Worm (Caenorhabditis elegans) whole organism, L2 larva: ENCODE results near the gene T05A8.11.

Source experiments
- C34F6.9 ChIP-seq: fragments of 150-350 bp; optimal IDR thresholded peaks from 2 replicates; lab custom pipeline; 2014; ENCODE audit warnings: missing biosample characterization, missing genetic modification characterization
- F13H6.1 ChIP-seq: sonication (generic microtip); optimal IDR thresholded peaks from 2 replicates; lab custom pipeline; 2016; ENCODE audit warnings: missing genetic modification characterization, missing compliant biosample characterization
- R02D3.7 ChIP-seq: fragments of 150-350 bp; optimal IDR thresholded peaks from 2 replicates; lab custom pipeline; 2014; ENCODE audit warnings: missing biosample characterization, missing genetic modification characterization
- Y55F3AM.14 ChIP-seq: fragments of 200-800 bp; sonication (Bioruptor generic); optimal IDR thresholded peaks from 2 replicates; lab custom pipeline; 2018; ENCODE audit warnings: mild to moderate bottlenecking, missing genetic modification characterization, missing compliant biosample characterization
- ZK546.5 ChIP-seq: sonication (generic microtip); optimal IDR thresholded peaks from 2 replicates; lab custom pipeline; 2017; ENCODE audit warnings: missing biosample characterization, missing genetic modification characterization
- alr-1 ChIP-seq: fragments of 150-350 bp; optimal IDR thresholded peaks from 2 replicates; lab custom pipeline; 2014; ENCODE audit warnings: missing biosample characterization, missing genetic modification characterization
- aly-2 ChIP-seq: fragments of 150-350 bp; optimal IDR thresholded peaks from 2 replicates; lab custom pipeline; 2014; ENCODE audit warnings: missing biosample characterization, missing genetic modification characterization
- ama-1 ChIP-seq: fragments of 150-350 bp; optimal IDR thresholded peaks from 2 replicates; lab custom pipeline; 2018; ENCODE audit warnings: inconsistent platforms
- blmp-1 ChIP-seq: sonication (generic microtip); optimal IDR thresholded peaks from 2 replicates; lab custom pipeline; 2017; ENCODE audit warnings: missing genetic modification characterization, mild to moderate bottlenecking, missing compliant biosample characterization, antibody characterized with exemption, moderate library complexity; ENCODE audit not compliant: insufficient read depth
- crh-2 ChIP-seq: sonication (generic microtip); optimal IDR thresholded peaks from 2 replicates; lab custom pipeline; 2017; ENCODE audit warnings: missing biosample characterization, missing genetic modification characterization
- egl-27 ChIP-seq: sonication (generic microtip); optimal IDR thresholded peaks from 3 replicates; lab custom pipeline; 2017; ENCODE audit warnings: missing biosample characterization, missing genetic modification reagents, missing genetic modification characterization
- elt-3 ChIP-seq: sonication (generic microtip); optimal IDR thresholded peaks from 2 replicates; lab custom pipeline; 2017; ENCODE audit warnings: missing biosample characterization, missing genetic modification characterization
- gmeb-1 ChIP-seq: fragments of 150-350 bp; optimal IDR thresholded peaks from 2 replicates; lab custom pipeline; 2014; ENCODE audit warnings: missing biosample characterization, missing genetic modification characterization
- lin-11 ChIP-seq: fragments of 150-350 bp; sonication (generic microtip); optimal IDR thresholded peaks from 2 replicates; lab custom pipeline; 2014; ENCODE audit warnings: missing biosample characterization, missing genetic modification characterization, inconsistent platforms, mixed read lengths
- lin-13 ChIP-seq: fragments of 150-350 bp; optimal IDR thresholded peaks from 2 replicates; lab custom pipeline; 2014; ENCODE audit warnings: missing biosample characterization, missing genetic modification reagents, missing genetic modification characterization
- mab-5 ChIP-seq: fragments of 150-350 bp; optimal IDR thresholded peaks from 2 replicates; lab custom pipeline; 2014; ENCODE audit warnings: missing biosample characterization, missing genetic modification characterization
- mbf-1 ChIP-seq: sonication (generic microtip); optimal IDR thresholded peaks from 2 replicates; lab custom pipeline; 2017; ENCODE audit warnings: missing biosample characterization, missing genetic modification characterization
- mdl-1 ChIP-seq, 2 experiments: fragments of 150-350 bp in 1 of 2; sonication (generic microtip) in 1 of 2; optimal IDR thresholded peaks; 2 replicates each; lab custom pipeline; 2017; ENCODE audit warnings: missing biosample characterization in 2 of 2, missing genetic modification characterization in 2 of 2
- nhr-10 ChIP-seq: sonication (generic microtip); optimal IDR thresholded peaks from 2 replicates; lab custom pipeline; 2017; ENCODE audit warnings: missing biosample characterization, missing genetic modification characterization
- nhr-129 ChIP-seq: fragments of 150-350 bp; optimal IDR thresholded peaks from 2 replicates; lab custom pipeline; 2014; ENCODE audit warnings: missing biosample characterization, missing genetic modification characterization
- nhr-23 ChIP-seq: fragments of 150-350 bp; optimal IDR thresholded peaks from 2 replicates; lab custom pipeline; 2014; ENCODE audit warnings: missing biosample characterization, missing genetic modification reagents, missing genetic modification characterization
- nhr-237 ChIP-seq: fragments of 150-350 bp; optimal IDR thresholded peaks from 2 replicates; lab custom pipeline; 2014; ENCODE audit warnings: missing biosample characterization, missing genetic modification characterization
- nhr-6 ChIP-seq: fragments of 150-350 bp; optimal IDR thresholded peaks from 2 replicates; lab custom pipeline; 2014; ENCODE audit warnings: missing biosample characterization, missing genetic modification characterization
- sem-4 ChIP-seq: fragments of 150-350 bp; optimal IDR thresholded peaks from 2 replicates; lab custom pipeline; 2014; ENCODE audit warnings: missing biosample characterization, missing genetic modification reagents, missing genetic modification characterization
- skn-1 ChIP-seq: sonication (generic microtip); optimal IDR thresholded peaks from 2 replicates; lab custom pipeline; 2017; ENCODE audit warnings: missing biosample characterization, missing genetic modification characterization
- sma-3 ChIP-seq: sonication (generic microtip); optimal IDR thresholded peaks from 2 replicates; lab custom pipeline; 2016; ENCODE audit warnings: missing genetic modification reagents, missing genetic modification characterization, missing compliant biosample characterization
- sma-9 ChIP-seq, 2 experiments: fragments of 150-350 bp in 1 of 2; sonication (generic microtip) in 1 of 2; optimal IDR thresholded peaks; 2 replicates each; lab custom pipeline; 2014 to 2016; ENCODE audit warnings: missing genetic modification characterization in 2 of 2, mild to moderate bottlenecking in 1 of 2, missing biosample characterization in 1 of 2, missing compliant biosample characterization in 1 of 2, missing genetic modification reagents in 1 of 2, moderate library complexity in 1 of 2
- snpc-4 ChIP-seq: fragments of 150-350 bp; optimal IDR thresholded peaks from 2 replicates; lab custom pipeline; 2014; ENCODE audit warnings: missing biosample characterization, missing genetic modification characterization
- unc-39 ChIP-seq: fragments of 150-350 bp; optimal IDR thresholded peaks from 2 replicates; lab custom pipeline; 2014; ENCODE audit warnings: missing biosample characterization, missing genetic modification characterization
- unc-55 ChIP-seq: fragments of 150-350 bp; sonication (generic microtip); optimal IDR thresholded peaks from 3 replicates; lab custom pipeline; 2014; ENCODE audit warnings: missing biosample characterization, missing genetic modification reagents, missing genetic modification characterization
- unc-62 ChIP-seq: fragments of 150-350 bp; optimal IDR thresholded peaks from 2 replicates; lab custom pipeline; 2014; ENCODE audit warnings: missing biosample characterization, missing genetic modification reagents, missing genetic modification characterization
- ztf-1 ChIP-seq: fragments of 200-800 bp; sonication (Bioruptor generic); conservative IDR thresholded peaks from 2 replicates; pipeline ENCODE4 v1.3.6; 2022; ENCODE audit warnings: missing genetic modification characterization, missing compliant biosample characterization
- ztf-4 ChIP-seq: fragments of 150-350 bp; optimal IDR thresholded peaks from 2 replicates; lab custom pipeline; 2014; ENCODE audit warnings: missing biosample characterization, missing genetic modification characterization

T05A8.11 gene

DNA sequence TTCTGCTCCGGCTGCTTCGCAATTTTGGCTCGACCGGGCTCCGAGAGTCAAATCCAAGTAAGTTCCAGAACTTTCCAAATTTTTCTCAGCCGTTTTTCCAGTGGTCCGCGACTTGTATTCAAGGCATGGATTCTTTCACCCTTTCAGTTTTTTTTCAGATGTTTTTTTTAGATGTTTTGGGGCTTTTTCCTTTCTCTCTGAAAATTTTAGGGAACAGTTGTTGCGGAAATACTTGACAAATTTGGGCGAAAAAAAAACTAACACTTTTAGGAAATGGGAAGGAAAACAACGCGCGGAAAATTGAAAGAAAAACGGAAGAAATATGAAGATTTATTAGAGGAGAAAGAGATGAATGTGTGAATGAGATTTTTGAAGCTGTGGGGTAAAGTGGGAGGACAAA, at the start of gene T05A8.11, which contains the start of gene nep-2:
Gene T05A8.11 (minus strand): TSS at position 101 of the 400 bp plus-strand sequence.
Gene nep-2 (minus strand): TSS at position 192 of the 400 bp plus-strand sequence.
- TF ChIP-seq unc-55 (no peak), ZK546.5 (tag; lab: Kevin White, UChicago) (no peak), R02D3.7 (tag; lab: Kevin White, UChicago) (no peak)

DNA sequence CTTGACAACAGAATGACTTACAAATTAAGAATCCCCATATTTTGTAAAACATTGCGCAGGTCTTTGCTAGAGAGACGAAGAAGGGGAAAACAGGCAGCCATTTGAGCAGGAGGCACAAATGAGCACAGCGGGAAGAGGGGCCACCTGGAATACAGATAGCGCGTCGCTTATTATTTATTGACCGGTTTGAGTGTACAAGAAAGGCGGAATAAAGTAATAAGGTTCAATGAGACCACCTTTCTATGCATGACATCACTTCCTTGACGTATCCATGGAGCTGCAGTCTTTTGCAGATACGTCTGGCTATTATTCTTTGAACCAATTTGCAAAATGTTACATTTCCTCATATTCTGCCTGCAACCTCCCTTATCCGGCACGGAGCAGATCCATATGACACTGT, 49.4 kb upstream of the T05A8.11 start, which contains the start of gene fbxb-111:
Gene fbxb-111 (minus strand): TSS at position 101 of the 400 bp plus-strand sequence.
- no peak for TF ChIP-seq unc-62 (GFP tag; lab: Kevin White, UChicago)
- TF ChIP-seq sma-9 (GFP tag; optimal IDR thresholded peaks at IDR 0.05; lab: Kevin White, UChicago), result no peak
- TF ChIP-seq sma-9 (tag; optimal IDR thresholded peaks at IDR 0.05; lab: Kevin White, UChicago), result no peak
- TF ChIP-seq unc-39 (tag; lab: Kevin White, UChicago), result no peak
- no peak for TF ChIP-seq lin-13 (GFP tag; lab: Kevin White, UChicago)
- no peak for TF ChIP-seq blmp-1
- TF ChIP-seq F13H6.1 (tag; lab: Kevin White, UChicago), result no peak
- TF ChIP-seq, all 48 proteins: peak for 0

DNA sequence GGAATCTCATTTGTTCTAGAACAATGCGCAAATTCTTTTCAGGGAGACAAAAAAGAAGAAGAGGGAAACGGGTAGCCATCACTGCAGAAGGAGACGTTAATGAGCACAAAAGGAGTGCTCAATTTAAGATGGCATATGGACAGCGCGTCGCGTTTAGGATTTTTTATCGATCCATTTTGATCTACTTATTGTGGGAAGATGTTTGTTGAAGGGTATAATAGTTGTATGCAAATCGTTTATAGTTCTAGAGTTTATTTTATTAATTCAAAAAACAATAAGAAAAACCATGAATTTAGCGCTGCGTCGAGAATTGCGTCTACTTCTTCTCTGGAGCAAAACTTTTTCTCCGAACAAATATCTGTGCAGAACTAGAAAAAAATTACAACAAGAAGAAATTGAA, 48.1 kb upstream of the T05A8.11 start, which contains the start of gene sdz-9:
Gene sdz-9 (minus strand): TSS at position 101 of the 400 bp plus-strand sequence.
- TF ChIP-seq ztf-4 (no peak), nhr-10 (no peak)

DNA sequence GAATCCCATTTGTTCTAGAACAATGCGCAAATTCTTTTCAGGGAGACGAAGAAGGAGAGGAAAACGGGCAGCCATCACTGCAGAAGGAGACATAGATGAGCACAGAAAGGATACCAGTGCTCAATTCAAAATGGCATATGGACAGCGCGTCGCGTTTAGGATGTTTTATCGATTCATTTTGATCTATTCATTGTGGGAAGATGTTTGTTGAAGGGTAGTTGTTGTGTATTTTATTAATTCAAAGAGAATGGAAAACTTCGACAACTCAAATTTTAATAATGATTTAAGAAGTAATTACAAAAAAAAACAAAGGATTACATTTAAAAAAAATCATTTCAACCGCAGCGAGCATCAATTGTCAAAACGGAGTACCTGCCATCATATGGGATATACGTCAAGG, 46.7 kb upstream of the T05A8.11 start, which contains the start of gene sdz-10:
Gene sdz-10 (minus strand): TSS at position 101 of the 400 bp plus-strand sequence.
- no peak for TF ChIP-seq sem-4 (tag; lab: Kevin White, UChicago)
- no peak for TF ChIP-seq lin-13 (GFP tag; lab: Kevin White, UChicago)
- no peak for TF ChIP-seq skn-1 (tag; lab: Kevin White, UChicago)
- no peak for TF ChIP-seq egl-27 (tag; lab: Kevin White, UChicago)
- TF ChIP-seq alr-1 (tag; lab: Kevin White, UChicago), result no peak
- TF ChIP-seq C34F6.9 (tag; lab: Kevin White, UChicago), result no peak
- TF ChIP-seq ztf-1 (GFP tag; lab: Robert Waterston, UW), result no peak
- TF ChIP-seq unc-62 (GFP tag; lab: Kevin White, UChicago), result no peak
- no peak for TF ChIP-seq elt-3 (tag; lab: Kevin White, UChicago)
- TF ChIP-seq nhr-237 (tag; lab: Kevin White, UChicago), result no peak
- TF ChIP-seq ama-1 (lab: Kevin White, UChicago), result no peak
- no peak for TF ChIP-seq mdl-1 (tag; optimal IDR thresholded peaks at IDR 0.05; lab: Kevin White, UChicago)
- no peak for TF ChIP-seq Y55F3AM.14 (GFP tag; lab: Kevin White, UChicago)
- TF ChIP-seq unc-55, result no peak
- no peak for TF ChIP-seq nhr-129
- TF ChIP-seq crh-2 (tag; lab: Kevin White, UChicago), result no peak

DNA sequence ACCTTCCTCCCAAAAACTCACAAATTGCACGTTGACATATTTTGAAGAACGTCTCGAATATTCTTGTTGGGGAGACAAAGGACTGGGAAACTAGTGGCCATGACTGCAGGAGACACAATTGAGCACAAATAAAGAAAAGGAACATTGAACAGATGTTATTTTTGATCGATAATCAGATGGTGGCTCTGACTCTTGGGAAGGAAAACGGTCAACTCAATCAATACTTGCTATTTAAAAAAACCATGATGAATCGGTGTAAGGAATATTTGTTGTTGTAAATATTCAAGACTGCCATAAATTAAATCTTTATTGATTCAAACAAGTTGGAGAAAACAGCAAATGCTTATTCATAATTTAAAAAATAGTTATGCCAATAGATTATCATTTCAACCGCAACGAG, 45.3 kb upstream of the T05A8.11 start, which contains the start of gene fbxb-105:
Gene fbxb-105 (minus strand): TSS at position 101 of the 400 bp plus-strand sequence.
- TF ChIP-seq lin-11 (no peak), aly-2 (tag; lab: Kevin White, UChicago) (no peak), gmeb-1 (tag; lab: Kevin White, UChicago) (no peak), mab-5 (tag; lab: Kevin White, UChicago) (no peak), nhr-23 (tag; lab: Kevin White, UChicago) (no peak), unc-39 (tag; lab: Kevin White, UChicago) (no peak), snpc-4 (tag; lab: Kevin White, UChicago) (no peak), elt-3 (tag; lab: Kevin White, UChicago) (no peak), nhr-10 (no peak), lin-13 (GFP tag; lab: Kevin White, UChicago) (no peak), nhr-237 (tag; lab: Kevin White, UChicago) (no peak), mbf-1 (tag; lab: Kevin White, UChicago) (no peak), mdl-1 (tag; optimal IDR thresholded peaks at IDR 0.05; lab: Kevin White, UChicago) (no peak), nhr-6 (no peak), egl-27 (tag; lab: Kevin White, UChicago) (no peak), sma-9 (GFP tag; optimal IDR thresholded peaks at IDR 0.05; lab: Kevin White, UChicago) (no peak), sma-9 (tag; optimal IDR thresholded peaks at IDR 0.05; lab: Kevin White, UChicago) (no peak), sma-3 (GFP tag; lab: Kevin White, UChicago) (no peak), Y55F3AM.14 (GFP tag; lab: Kevin White, UChicago) (no peak)
